Worm (Caenorhabditis elegans): ENCODE measurements around the gene C12D5.4.

C12D5.4 gene

DNA sequence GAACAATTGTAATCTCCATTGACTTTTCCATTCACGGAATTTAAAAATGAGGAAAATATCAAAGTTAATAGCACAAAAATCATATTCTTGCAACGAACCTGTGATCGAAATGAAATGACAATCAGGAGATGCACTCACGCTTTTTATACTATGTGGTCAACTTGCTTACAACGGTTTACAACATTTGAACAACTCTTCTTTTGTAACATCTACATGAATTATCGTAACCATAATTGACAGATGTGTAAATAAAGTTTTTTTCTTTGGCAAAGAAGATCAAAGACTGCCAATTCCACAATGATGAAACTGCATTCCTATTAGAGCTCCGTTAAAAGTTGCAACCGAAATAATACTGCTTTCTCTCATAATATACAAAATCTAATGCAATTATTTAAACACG, 32.6 kb upstream of the C12D5.4 start, which contains the start of gene F07C4.10:
F07C4.10 (minus strand) TSS at position 101 of the 400 bp plus-strand sequence.
- no peak for TF ChIP-seq ztf-28 (GFP tag; IDR thresholded peaks at IDR 0.05)
- no peak for TF ChIP-seq K12H6.12 (tag; optimal IDR thresholded peaks at IDR 0.05)
- TF ChIP-seq ztf-6 (GFP tag; IDR thresholded peaks at IDR 0.05) = no peak
- no peak for TF ChIP-seq F55B11.4 (tag; optimal IDR thresholded peaks at IDR 0.05; ENCODE audit: borderline replicate concordance, insufficient read depth)
- TF ChIP-seq snpc-1.3 (tag; optimal IDR thresholded peaks at IDR 0.05; ENCODE audit: insufficient read depth) = no peak
- no peak for TF ChIP-seq egl-44 (GFP tag; IDR thresholded peaks at IDR 0.05)
- no peak for TF ChIP-seq mel-28 (tag; optimal IDR thresholded peaks at IDR 0.05; ENCODE audit: borderline replicate concordance)
- TF ChIP-seq Y53G8AR.9 (GFP tag; conservative IDR thresholded peaks at IDR 0.05) = no peak
- no peak for TF ChIP-seq egl-18 (GFP tag; IDR thresholded peaks at IDR 0.05)
- no peak for TF ChIP-seq ceh-79 (tag; optimal IDR thresholded peaks at IDR 0.05)
- no peak for TF ChIP-seq tlf-1 (GFP tag; optimal IDR thresholded peaks at IDR 0.05)

DNA sequence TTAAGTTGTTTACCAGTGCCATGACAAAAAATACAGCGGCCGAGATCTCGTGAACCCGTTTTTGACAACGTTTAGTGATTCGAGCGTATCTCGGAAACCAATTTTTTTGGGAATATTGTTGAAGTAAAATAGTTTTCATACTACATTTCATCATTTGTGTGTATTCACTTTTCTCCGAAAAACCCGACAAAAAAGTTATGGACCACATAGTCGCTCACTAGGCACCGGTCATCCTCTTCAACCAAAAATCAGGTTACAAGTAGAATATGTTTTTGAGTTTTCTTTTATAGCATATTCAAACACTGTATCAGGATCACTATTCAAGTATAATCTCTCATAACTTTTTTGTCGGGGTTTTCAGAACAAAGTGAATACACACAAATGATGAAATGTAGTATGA, 30.6 kb upstream of the C12D5.4 start:
- TF ChIP-seq tlf-1 (GFP tag; optimal IDR thresholded peaks at IDR 0.05) (no peak), chd-7 (tag; optimal IDR thresholded peaks at IDR 0.05) (no peak), ceh-91 (GFP tag; IDR thresholded peaks at IDR 0.05) (no peak), ama-1 (optimal IDR thresholded peaks at IDR 0.05) (no peak), ama-1 (GFP tag; optimal IDR thresholded peaks at IDR 0.05) (no peak), pha-4 (tag; optimal IDR thresholded peaks at IDR 0.05) (no peak), nhr-179 (tag; optimal IDR thresholded peaks at IDR 0.05) (no peak), B0035.1 (tag; optimal IDR thresholded peaks at IDR 0.05) (no peak), dpff-1 (tag; optimal IDR thresholded peaks at IDR 0.05) (no peak), ccch-3 (GFP tag; optimal IDR thresholded peaks at IDR 0.05) (no peak), lir-1 (GFP tag; conservative IDR thresholded peaks at IDR 0.05) (no peak), madf-10 (tag; optimal IDR thresholded peaks at IDR 0.05) (no peak), somi-1 (GFP tag; optimal IDR thresholded peaks at IDR 0.05) (no peak), ZK185.1 (tag; optimal IDR thresholded peaks at IDR 0.05; ENCODE audit: poor library complexity, severe bottlenecking) (no peak), F33H1.4 (GFP tag; IDR thresholded peaks at IDR 0.05) (no peak), lin-54 (GFP tag; optimal IDR thresholded peaks at IDR 0.05) (no peak)

- no peak for TF ChIP-seq snpc-4 (GFP tag; optimal IDR thresholded peaks at IDR 0.05)
- no peak for TF ChIP-seq snpc-4 (tag; optimal IDR thresholded peaks at IDR 0.05)
- no peak for TF ChIP-seq C17E4.6 (GFP tag; IDR thresholded peaks at IDR 0.05)
- TF ChIP-seq mxl-1 (tag; optimal IDR thresholded peaks at IDR 0.05) = no peak
These were observed 28.9 kb upstream of the C12D5.4 start, which contains the start of gene F07C4.11 for ce11 chrV:7643416-7643815. Gene F07C4.11 (minus strand): TSS chrV:7643516.

DNA sequence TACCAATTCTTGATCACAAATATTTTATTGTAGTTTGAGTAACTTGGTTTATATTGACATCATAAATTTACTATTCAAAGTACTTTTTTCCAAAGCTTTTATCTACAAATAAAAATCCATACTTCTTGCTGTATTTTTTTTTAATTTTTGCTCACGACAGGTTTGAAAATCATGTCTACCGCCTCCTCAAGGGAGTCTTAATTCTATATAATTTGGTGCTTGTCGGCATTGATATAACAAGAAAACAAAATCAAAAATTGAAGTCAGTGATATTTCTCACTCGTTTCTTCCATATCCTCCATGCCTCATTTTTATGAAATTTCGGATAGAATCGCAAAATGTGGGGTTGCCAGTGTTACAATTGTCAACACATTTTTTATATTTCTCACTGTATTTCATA, 26.9 kb upstream of the C12D5.4 start, which contains the start of gene str-47:
str-47 (plus strand) TSS at position 301 of the 400 bp plus-strand sequence.
- no peak for TF ChIP-seq B0336.3 (GFP tag; IDR thresholded peaks at IDR 0.05)
- no peak for TF ChIP-seq mxl-1 (tag; optimal IDR thresholded peaks at IDR 0.05)
- no peak for TF ChIP-seq tlf-1 (GFP tag; optimal IDR thresholded peaks at IDR 0.05)
- TF ChIP-seq pha-4 (tag; optimal IDR thresholded peaks at IDR 0.05) = no peak
- no peak for TF ChIP-seq ccch-3 (GFP tag; optimal IDR thresholded peaks at IDR 0.05)
- no peak for TF ChIP-seq ceh-27 (GFP tag; optimal IDR thresholded peaks at IDR 0.05)
- TF ChIP-seq ztf-25 (GFP tag; IDR thresholded peaks at IDR 0.05) = no peak
- no peak for TF ChIP-seq lin-26 (GFP tag; IDR thresholded peaks at IDR 0.05)
- TF ChIP-seq Y95B8A.8 (GFP tag; IDR thresholded peaks at IDR 0.05) = no peak
- no peak for TF ChIP-seq F55B11.4 (tag; optimal IDR thresholded peaks at IDR 0.05; ENCODE audit: borderline replicate concordance, insufficient read depth)
- TF ChIP-seq snpc-4 (GFP tag; optimal IDR thresholded peaks at IDR 0.05) = no peak
- no peak for TF ChIP-seq snpc-4 (tag; optimal IDR thresholded peaks at IDR 0.05)
- no peak for TF ChIP-seq aptf-3 (GFP tag; IDR thresholded peaks at IDR 0.05)
- TF ChIP-seq ztf-18 (tag; optimal IDR thresholded peaks at IDR 0.05) = no peak
- TF ChIP-seq lin-40 (tag; optimal IDR thresholded peaks at IDR 0.05) = no peak
- no peak for TF ChIP-seq ceh-79 (tag; optimal IDR thresholded peaks at IDR 0.05)
- TF ChIP-seq hlh-26 (GFP tag; conservative IDR thresholded peaks at IDR 0.05) = no peak
- TF ChIP-seq F39B2.1 (GFP tag; IDR thresholded peaks at IDR 0.05) = no peak
